Fruit fly (Drosophila melanogaster): ENCODE data around the gene CG3777.

CG3777 gene

dm6 chrX:263728-264344 lies 15.7 kb upstream of the CG3777 start, which contains the start of gene CG13377 (continued):
- TF ChIP-seq lz (GFP tag; optimal IDR thresholded peaks at IDR 0.05) (peak; percentile 45), CG10631 (GFP tag; optimal IDR thresholded peaks at IDR 0.05) (peak; percentile 21), OdsH (GFP tag; optimal IDR thresholded peaks at IDR 0.05) (peak; percentile 30), Sox15 (GFP tag; optimal IDR thresholded peaks at IDR 0.05) (no peak), Met (GFP tag; optimal IDR thresholded peaks at IDR 0.05) (peak; percentile 58), CG32006 (GFP tag; optimal IDR thresholded peaks at IDR 0.05) (peak; percentile 21), CG11762 (GFP tag; optimal IDR thresholded peaks at IDR 0.05; ENCODE audit: insufficient read depth) (no peak), CG3919 (GFP tag; optimal IDR thresholded peaks at IDR 0.05) (peak; percentile 20), topi (GFP tag; optimal IDR thresholded peaks at IDR 0.05) (peak; percentile 52), Blimp-1 (GFP tag; optimal IDR thresholded peaks at IDR 0.05) (no peak), Eip78C (GFP tag) (peak; percentile 85)

- TF ChIP-seq lz (GFP tag; optimal IDR thresholded peaks at IDR 0.05) (no peak), Lpt (GFP tag; optimal IDR thresholded peaks at IDR 0.05) (no peak), fkh (GFP tag; optimal IDR thresholded peaks at IDR 0.05) (no peak), Eip78C (GFP tag) (peak; percentile 39)
These were observed 13.8 kb upstream of the CG3777 start for dm6 chrX:265692-266091.

dm6 chrX:266978-267439 lies 12.5 kb upstream of the CG3777 start, which contains the start of gene CG13376:
Gene CG13376, minus strand, starts transcription at chrX:267028.
- TF ChIP-seq Met (GFP tag; optimal IDR thresholded peaks at IDR 0.05) (no peak), Hr39 (GFP tag; optimal IDR thresholded peaks at IDR 0.05) (no peak), CG8119 (GFP tag; IDR thresholded peaks at IDR 0.05) (peak; percentile 54; the same call in 1 of the 3 replicates), CG6276 (GFP tag; optimal IDR thresholded peaks at IDR 0.05) (peak; percentile 35), achi (GFP tag; optimal IDR thresholded peaks at IDR 0.05) (no peak), CG6792 (GFP tag; optimal IDR thresholded peaks at IDR 0.05) (no peak), CG4318 (GFP tag; optimal IDR thresholded peaks at IDR 0.05) (peak; percentile 12), Eip75B (GFP tag; optimal IDR thresholded peaks at IDR 0.05) (no peak), CG15336 (GFP tag; IDR thresholded peaks at IDR 0.05) (peak; percentile 66), Eip78C (GFP tag) (peak; percentile 49), CG11902 (GFP tag; optimal IDR thresholded peaks at IDR 0.05) (no peak), Hr4 (GFP tag; optimal IDR thresholded peaks at IDR 0.05) (peak; percentile 32), Lpt (GFP tag; optimal IDR thresholded peaks at IDR 0.05) (peak; percentile 43)

- TF ChIP-seq CG8119 (GFP tag; IDR thresholded peaks at IDR 0.05) = 0 out of 3 replicates have a peak, but pooled peaks have one; percentile 17
- TF ChIP-seq acj6 (GFP tag; optimal IDR thresholded peaks at IDR 0.05) = no peak
- TF ChIP-seq CG32006 (GFP tag; optimal IDR thresholded peaks at IDR 0.05) = no peak
- peak; percentile 32 for TF ChIP-seq Eip78C (GFP tag)
- TF ChIP-seq Blimp-1 (GFP tag; optimal IDR thresholded peaks at IDR 0.05) = no peak
These were observed 11.5 kb upstream of the CG3777 start for dm6 chrX:267979-268378.

dm6 chrX:276065-276464 lies 3.4 kb upstream of the CG3777 start:
- TF ChIP-seq fkh (GFP tag; optimal IDR thresholded peaks at IDR 0.05) (peak; percentile 77), Ets96B (tag; optimal IDR thresholded peaks at IDR 0.05) (no peak), CG6163 (GFP tag; IDR thresholded peaks at IDR 0.05) (0 out of 3 replicates have a peak, but pooled peaks have one; percentile 9)

dm6 chrX:276569-276968 lies 2.9 kb upstream of the CG3777 start:
- TF ChIP-seq spab (GFP tag; optimal IDR thresholded peaks at IDR 0.05) = no peak
- TF ChIP-seq CG1621 (tag; optimal IDR thresholded peaks at IDR 0.05) = no peak
- no peak for TF ChIP-seq fkh (GFP tag; optimal IDR thresholded peaks at IDR 0.05)
- no peak for TF ChIP-seq CG7368 (GFP tag; optimal IDR thresholded peaks at IDR 0.05)
- no peak for TF ChIP-seq CG16779 (tag; optimal IDR thresholded peaks at IDR 0.05)
- TF ChIP-seq Sox15 (GFP tag; optimal IDR thresholded peaks at IDR 0.05) = no peak
- TF ChIP-seq Lpt (GFP tag; optimal IDR thresholded peaks at IDR 0.05) = no peak
- no peak for TF ChIP-seq CG10669 (GFP tag; optimal IDR thresholded peaks at IDR 0.05)
- no peak for TF ChIP-seq Gug (GFP tag; IDR thresholded peaks at IDR 0.05)
- no peak for TF ChIP-seq ss (GFP tag; optimal IDR thresholded peaks at IDR 0.05)
- TF ChIP-seq CG11902 (GFP tag; optimal IDR thresholded peaks at IDR 0.05) = no peak
- no peak for TF ChIP-seq CG15336 (GFP tag; IDR thresholded peaks at IDR 0.05)
- no peak for TF ChIP-seq CG3919 (GFP tag; optimal IDR thresholded peaks at IDR 0.05)
- no peak for TF ChIP-seq net (GFP tag; optimal IDR thresholded peaks at IDR 0.05)
- no peak for TF ChIP-seq Eip78C (GFP tag)
